Fruit fly (Drosophila melanogaster): ENCODE results near the gene CG31523.

The CG31523 gene

dm6 chr3R:4453213-4453956 is 25.6 kb downstream of the CG31523 start (continued):
- TF ChIP-seq Sox102F (GFP tag; optimal IDR thresholded peaks at IDR 0.05), result no peak
- peak; percentile 57 for TF ChIP-seq BtbVII (GFP tag; optimal IDR thresholded peaks at IDR 0.05)
- no peak for TF ChIP-seq vfl (GFP tag; optimal IDR thresholded peaks at IDR 0.05)
- TF ChIP-seq CG4424 (GFP tag; optimal IDR thresholded peaks at IDR 0.05), result no peak
- TF ChIP-seq sqz (GFP tag; optimal IDR thresholded peaks at IDR 0.05), result peak; percentile 55
- TF ChIP-seq zf30C (GFP tag; optimal IDR thresholded peaks at IDR 0.05), result no peak
- TF ChIP-seq CG8944 (GFP tag; optimal IDR thresholded peaks at IDR 0.05), result no peak
- peak; percentile 30; the same call in 1 of the 3 replicates for TF ChIP-seq otp (GFP tag; IDR thresholded peaks at IDR 0.05)
- peak; percentile 77 for TF ChIP-seq ewg (GFP tag; optimal IDR thresholded peaks at IDR 0.05)
- peak; percentile 59 for TF ChIP-seq bbx (GFP tag; IDR thresholded peaks at IDR 0.05; ENCODE audit: partially characterized antibody)
- TF ChIP-seq sug (tag; optimal IDR thresholded peaks at IDR 0.05), result peak; percentile 58
- no peak for TF ChIP-seq D (optimal IDR thresholded peaks at IDR 0.05)
- no peak for TF ChIP-seq D (GFP tag; optimal IDR thresholded peaks at IDR 0.05)
- TF ChIP-seq CG14667 (GFP tag; IDR thresholded peaks at IDR 0.05), result no peak
- no peak for TF ChIP-seq CkIIα-i1 (GFP tag; IDR thresholded peaks at IDR 0.05)
- no peak for TF ChIP-seq Sox100B (GFP tag; optimal IDR thresholded peaks at IDR 0.05)
- TF ChIP-seq CG14860 (GFP tag; IDR thresholded peaks at IDR 0.05; ENCODE audit: partially characterized antibody), result no peak
- TF ChIP-seq Dref (GFP tag; IDR thresholded peaks at IDR 0.05), result no peak
- no peak for TF ChIP-seq CG30431 (GFP tag; optimal IDR thresholded peaks at IDR 0.05)
- no peak for TF ChIP-seq Mes4 (GFP tag; optimal IDR thresholded peaks at IDR 0.05)
- peak; percentile 78 for TF ChIP-seq CG31365 (tag; optimal IDR thresholded peaks at IDR 0.05)
- no peak for TF ChIP-seq Mrtf (GFP tag; IDR thresholded peaks at IDR 0.05)
- TF ChIP-seq ssp (GFP tag; IDR thresholded peaks at IDR 0.05), result no peak
- no peak for TF ChIP-seq CG18764 (GFP tag; optimal IDR thresholded peaks at IDR 0.05)
- TF ChIP-seq Taf1 (GFP tag; IDR thresholded peaks at IDR 0.05), result no peak
- TF ChIP-seq D19B (GFP tag; optimal IDR thresholded peaks at IDR 0.05), result no peak
- 0 out of 2 replicates have a peak, but pooled peaks have one; percentile 26 for TF ChIP-seq sna (GFP tag; IDR thresholded peaks at IDR 0.05; ENCODE audit: partially characterized antibody)
- no peak for TF ChIP-seq CG10321 (GFP tag; IDR thresholded peaks at IDR 0.05)
- no peak for TF ChIP-seq Fer2 (tag; optimal IDR thresholded peaks at IDR 0.05)
- no peak for TF ChIP-seq phol (tag; optimal IDR thresholded peaks at IDR 0.05)
- no peak for TF ChIP-seq Neu2 (GFP tag; optimal IDR thresholded peaks at IDR 0.05; ENCODE audit: borderline replicate concordance)
- 0 out of 3 replicates have a peak, but pooled peaks have one; percentile 10 for TF ChIP-seq CG16813 (GFP tag; IDR thresholded peaks at IDR 0.05; ENCODE audit: partially characterized antibody)
- no peak for TF ChIP-seq Asciz (GFP tag; optimal IDR thresholded peaks at IDR 0.05)
- peak; percentile 49 for TF ChIP-seq Atf3 (GFP tag; optimal IDR thresholded peaks at IDR 0.05)
- peak; percentile 7 for TF ChIP-seq CG2120 (GFP tag; optimal IDR thresholded peaks at IDR 0.05)
- TF ChIP-seq Optix (GFP tag; IDR thresholded peaks at IDR 0.05), result no peak
- TF ChIP-seq CG4282 (GFP tag; optimal IDR thresholded peaks at IDR 0.05), result peak; percentile 13
- TF ChIP-seq CG17612 (GFP tag; IDR thresholded peaks at IDR 0.05), result no peak
- TF ChIP-seq gce (GFP tag; IDR thresholded peaks at IDR 0.05), result peak; percentile 43; the same call in 1 of the 3 replicates
- TF ChIP-seq CG6254 (GFP tag; optimal IDR thresholded peaks at IDR 0.05), result no peak
- no peak for TF ChIP-seq az2 (GFP tag; optimal IDR thresholded peaks at IDR 0.05)
- peak; percentile 74 for TF ChIP-seq sens (GFP tag)
- TF ChIP-seq CG12299 (tag; optimal IDR thresholded peaks at IDR 0.05), result no peak
- no peak for TF ChIP-seq wor (GFP tag; IDR thresholded peaks at IDR 0.05)
- no peak; the same call in 1 of the 2 replicates for TF ChIP-seq unc-4 (GFP tag; IDR thresholded peaks at IDR 0.05; ENCODE audit: partially characterized antibody)
- TF ChIP-seq sd (tag; optimal IDR thresholded peaks at IDR 0.05), result peak; percentile 52
- TF ChIP-seq HLHmδ (GFP tag; optimal IDR thresholded peaks at IDR 0.05), result peak; percentile 93
- TF ChIP-seq Abd-B (GFP tag; optimal IDR thresholded peaks at IDR 0.05), result no peak
- TF ChIP-seq CG1603 (tag; optimal IDR thresholded peaks at IDR 0.05), result no peak
- TF ChIP-seq Fer1 (GFP tag; optimal IDR thresholded peaks at IDR 0.05), result peak; percentile 49
